Worm (Caenorhabditis elegans) whole organism, L2 larva: Measurements from ENCODE around the gene F01D5.8.

Experiments used
- aly-2 ChIP-seq: fragments of 150-350 bp; optimal IDR thresholded peaks from 2 replicates; lab custom pipeline; 2014; ENCODE audit warnings: missing biosample characterization, missing genetic modification characterization
- ama-1 ChIP-seq: fragments of 150-350 bp; optimal IDR thresholded peaks from 2 replicates; lab custom pipeline; 2018; ENCODE audit warnings: inconsistent platforms
- ceh-82 ChIP-seq: fragments of 150-350 bp; optimal IDR thresholded peaks from 2 replicates; lab custom pipeline; 2014; ENCODE audit warnings: missing biosample characterization, missing genetic modification characterization
- crh-2 ChIP-seq: sonication (generic microtip); optimal IDR thresholded peaks from 2 replicates; lab custom pipeline; 2017; ENCODE audit warnings: missing biosample characterization, missing genetic modification characterization
- elt-1 ChIP-seq: fragments of 150-350 bp; optimal IDR thresholded peaks from 2 replicates; lab custom pipeline; 2014; ENCODE audit warnings: missing biosample characterization, missing genetic modification characterization
- fos-1 ChIP-seq: fragments of 150-350 bp; optimal IDR thresholded peaks from 2 replicates; lab custom pipeline; 2014; ENCODE audit warnings: missing biosample characterization, missing genetic modification characterization
- lin-13 ChIP-seq: fragments of 150-350 bp; optimal IDR thresholded peaks from 2 replicates; lab custom pipeline; 2014; ENCODE audit warnings: missing biosample characterization, missing genetic modification reagents, missing genetic modification characterization
- mdl-1 ChIP-seq, 2 experiments: fragments of 150-350 bp in 1 of 2; sonication (generic microtip) in 1 of 2; optimal IDR thresholded peaks; 2 replicates each; lab custom pipeline; 2017; ENCODE audit warnings: missing biosample characterization in 2 of 2, missing genetic modification characterization in 2 of 2
- nhr-21 ChIP-seq: fragments of 150-350 bp; optimal IDR thresholded peaks from 2 replicates; lab custom pipeline; 2014; ENCODE audit warnings: missing biosample characterization, missing genetic modification characterization
- nhr-237 ChIP-seq: fragments of 150-350 bp; optimal IDR thresholded peaks from 2 replicates; lab custom pipeline; 2014; ENCODE audit warnings: missing biosample characterization, missing genetic modification characterization
- unc-39 ChIP-seq: fragments of 150-350 bp; optimal IDR thresholded peaks from 2 replicates; lab custom pipeline; 2014; ENCODE audit warnings: missing biosample characterization, missing genetic modification characterization
- unc-62 ChIP-seq: fragments of 150-350 bp; optimal IDR thresholded peaks from 2 replicates; lab custom pipeline; 2014; ENCODE audit warnings: missing biosample characterization, missing genetic modification reagents, missing genetic modification characterization
- ztf-11 ChIP-seq: sonication (generic microtip); optimal IDR thresholded peaks from 2 replicates; lab custom pipeline; 2017; ENCODE audit warnings: missing biosample characterization, missing genetic modification characterization

DNA sequence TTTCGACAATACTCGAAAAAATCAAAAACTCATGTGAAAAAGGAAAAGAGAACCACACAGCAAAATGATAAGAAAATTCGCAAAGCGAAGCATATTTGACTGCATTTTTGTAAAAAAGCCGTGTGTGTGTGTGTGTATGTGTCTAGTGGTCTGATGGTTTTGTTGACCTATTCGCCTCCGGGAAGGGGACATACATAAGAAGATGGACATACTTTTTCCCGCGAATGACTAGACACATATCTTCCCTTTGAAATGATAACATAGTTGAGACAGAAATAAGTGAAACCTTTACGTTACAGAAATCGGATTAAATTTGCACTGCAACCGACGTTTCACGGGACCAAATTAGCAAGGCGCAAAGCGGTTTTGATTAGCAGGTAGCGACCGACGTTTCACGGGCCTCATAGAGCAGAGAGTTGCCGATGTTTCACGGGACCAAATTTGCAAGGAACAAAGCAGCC lies 41.0 kb downstream of the F01D5.8 start:
- TF ChIP-seq nhr-21 (tag; lab: Kevin White, UChicago) (peak; percentile 7), elt-1 (tag; lab: Kevin White, UChicago) (no peak), nhr-237 (tag; lab: Kevin White, UChicago) (no peak), lin-13 (GFP tag; lab: Kevin White, UChicago) (no peak), aly-2 (tag; lab: Kevin White, UChicago) (no peak), unc-62 (no peak), ztf-11 (no peak), mdl-1 (tag; optimal IDR thresholded peaks at IDR 0.05; lab: Kevin White, UChicago) (no peak), ceh-82 (tag; lab: Kevin White, UChicago) (no peak), crh-2 (tag; lab: Kevin White, UChicago) (no peak), ama-1 (lab: Kevin White, UChicago) (no peak), fos-1 (peak; percentile 51), unc-39 (tag; lab: Kevin White, UChicago) (no peak)
